Worm (Caenorhabditis elegans) whole organism, L1 larva: ENCODE measurements around the gene M163.1.
A peak's percentile ranks its signal among the peaks of the same experiment; 100 is the strongest.

Source experiments
- C04F5.9 ChIP-seq: sonication (generic microtip); optimal IDR thresholded peaks from 2 replicates; lab custom pipeline; 2016; ENCODE audit warnings: missing genetic modification characterization, missing compliant biosample characterization
- C34B4.2 ChIP-seq: sonication (generic microtip); optimal IDR thresholded peaks from 2 replicates; lab custom pipeline; 2017; ENCODE audit warnings: mild to moderate bottlenecking, missing genetic modification characterization, missing compliant biosample characterization
- F16B12.6 ChIP-seq: fragments of 150-350 bp; optimal IDR thresholded peaks from 2 replicates; lab custom pipeline; 2014; ENCODE audit warnings: missing biosample characterization, missing genetic modification characterization
- blmp-1 ChIP-seq: fragments of 150-350 bp; optimal IDR thresholded peaks from 2 replicates; lab custom pipeline; 2014; ENCODE audit warnings: missing biosample characterization, missing genetic modification characterization
- dpl-1 ChIP-seq, 3 experiments: fragments of 150-350 bp in 2 of 3; sonication (generic microtip) in 1 of 3; optimal IDR thresholded peaks; 2 replicates each; lab custom pipeline; 2014 to 2017; ENCODE audit warnings: missing biosample characterization in 3 of 3, missing genetic modification characterization in 3 of 3, missing genetic modification reagents in 3 of 3
- efl-3 ChIP-seq: fragments of 200-800 bp; sonication (Bioruptor generic); optimal IDR thresholded peaks from 2 replicates; lab custom pipeline; 2018; ENCODE audit warnings: mild to moderate bottlenecking, missing genetic modification characterization, missing compliant biosample characterization
- egl-27 ChIP-seq, 2 experiments: fragments of 150-350 bp in 1 of 2; sonication (generic microtip); optimal IDR thresholded peaks; 3 replicates each; lab custom pipeline; 2017 to 2018; ENCODE audit warnings: missing biosample characterization in 2 of 2, missing genetic modification characterization in 2 of 2, missing genetic modification reagents in 2 of 2
- elt-2 ChIP-seq: sonication (generic microtip); optimal IDR thresholded peaks from 2 replicates; lab custom pipeline; 2016; ENCODE audit warnings: missing genetic modification characterization, mild to moderate bottlenecking, inconsistent platforms, missing compliant biosample characterization, missing genetic modification reagents
- elt-3 ChIP-seq, 6 experiments: fragments of 150-350 bp in 1 of 6; sonication (generic microtip); optimal IDR thresholded peaks; 2 replicates each; lab custom pipeline; 2017 to 2018; ENCODE audit warnings: missing biosample characterization in 6 of 6, missing genetic modification characterization in 6 of 6, inconsistent platforms in 1 of 6
- fkh-10 ChIP-seq: sonication (generic microtip); optimal IDR thresholded peaks from 2 replicates; lab custom pipeline; 2017; ENCODE audit warnings: missing biosample characterization, missing genetic modification reagents, missing genetic modification characterization
- fkh-8 ChIP-seq: sonication (generic microtip); optimal IDR thresholded peaks from 2 replicates; lab custom pipeline; 2016; ENCODE audit warnings: mild to moderate bottlenecking, missing genetic modification characterization, missing compliant biosample characterization
- grh-1 ChIP-seq: fragments of 200-800 bp; sonication (Bioruptor generic); IDR thresholded peaks from 2 replicates; pipeline ENCODE4 v1.3.6; 2022; ENCODE audit warnings: missing genetic modification reagents, missing genetic modification characterization, missing compliant biosample characterization
- hlh-17 ChIP-seq: fragments of 200-800 bp; sonication (Bioruptor generic); optimal IDR thresholded peaks from 2 replicates; lab custom pipeline; 2018; ENCODE audit warnings: missing genetic modification characterization, mild to moderate bottlenecking, missing compliant biosample characterization, moderate library complexity, borderline replicate concordance
- irx-1 ChIP-seq: sonication (generic microtip); optimal IDR thresholded peaks from 2 replicates; lab custom pipeline; 2016; ENCODE audit warnings: missing genetic modification characterization, missing compliant biosample characterization
- jun-1 ChIP-seq: fragments of 150-350 bp; optimal IDR thresholded peaks from 2 replicates; lab custom pipeline; 2014; ENCODE audit warnings: missing biosample characterization, missing genetic modification reagents, missing genetic modification characterization
- lin-14 ChIP-seq: fragments of 200-800 bp; sonication (Bioruptor generic); optimal IDR thresholded peaks from 2 replicates; lab custom pipeline; 2018; ENCODE audit warnings: mild to moderate bottlenecking, missing genetic modification characterization, moderate library complexity, missing compliant biosample characterization
- lin-35 ChIP-seq, 2 experiments: fragments of 150-350 bp; optimal IDR thresholded peaks; 2 replicates each; lab custom pipeline; 2014; ENCODE audit warnings: missing biosample characterization in 2 of 2, missing genetic modification characterization in 2 of 2, missing genetic modification reagents in 2 of 2
- lin-39 ChIP-seq: fragments of 150-350 bp; optimal IDR thresholded peaks from 2 replicates; lab custom pipeline; 2014; ENCODE audit warnings: missing biosample characterization, missing genetic modification reagents, missing genetic modification characterization
- lsy-2 ChIP-seq, 2 experiments: fragments of 150-350 bp; optimal IDR thresholded peaks; 2 replicates each; lab custom pipeline; 2014; ENCODE audit warnings: missing biosample characterization in 2 of 2, missing genetic modification characterization in 2 of 2
- mab-9 ChIP-seq: fragments of 200-800 bp; sonication (Bioruptor generic); IDR thresholded peaks from 2 replicates; pipeline ENCODE4 v1.3.6; 2022; ENCODE audit warnings: missing genetic modification reagents, missing genetic modification characterization, missing compliant biosample characterization
- mep-1 ChIP-seq: fragments of 150-350 bp; optimal IDR thresholded peaks from 2 replicates; lab custom pipeline; 2014; ENCODE audit warnings: missing biosample characterization, missing genetic modification characterization
- nhr-12 ChIP-seq: sonication (generic microtip); optimal IDR thresholded peaks from 2 replicates; lab custom pipeline; 2017; ENCODE audit warnings: missing biosample characterization, missing genetic modification characterization
- nhr-19 ChIP-seq: fragments of 200-800 bp; sonication (Bioruptor generic); conservative IDR thresholded peaks from 2 replicates; pipeline ENCODE4 v1.3.6; 2022; ENCODE audit warnings: missing genetic modification characterization, missing compliant biosample characterization
- nhr-20 ChIP-seq: sonication (generic microtip); optimal IDR thresholded peaks from 2 replicates; lab custom pipeline; 2016; ENCODE audit warnings: mild to moderate bottlenecking, missing genetic modification characterization, missing compliant biosample characterization
- nhr-237 ChIP-seq: fragments of 150-350 bp; optimal IDR thresholded peaks from 2 replicates; lab custom pipeline; 2014; ENCODE audit warnings: missing biosample characterization, missing genetic modification characterization
- nhr-47 ChIP-seq: sonication (generic microtip); optimal IDR thresholded peaks from 2 replicates; lab custom pipeline; 2016; ENCODE audit warnings: mild to moderate bottlenecking, missing genetic modification characterization, moderate library complexity, missing compliant biosample characterization
- nhr-71 ChIP-seq: sonication (generic microtip); optimal IDR thresholded peaks from 2 replicates; lab custom pipeline; 2016; ENCODE audit warnings: mild to moderate bottlenecking, missing genetic modification characterization, moderate library complexity, missing compliant biosample characterization
- nhr-85 ChIP-seq: sonication (generic microtip); peaks from one replicate; lab custom pipeline; 2016; ENCODE audit warnings: missing genetic modification characterization, inconsistent platforms, missing compliant biosample characterization
- nhr-90 ChIP-seq: sonication (generic microtip); optimal IDR thresholded peaks from 2 replicates; lab custom pipeline; 2016; ENCODE audit warnings: mild to moderate bottlenecking, missing genetic modification characterization, missing compliant biosample characterization; ENCODE audit not compliant: poor library complexity
- pax-3 ChIP-seq: fragments of 200-800 bp; sonication (Bioruptor generic); optimal IDR thresholded peaks from 2 replicates; lab custom pipeline; 2018; ENCODE audit warnings: mild to moderate bottlenecking, missing genetic modification characterization, moderate library complexity, missing compliant biosample characterization
- rnt-1 ChIP-seq: sonication (generic microtip); optimal IDR thresholded peaks from 2 replicates; lab custom pipeline; 2016; ENCODE audit warnings: mild to moderate bottlenecking, missing genetic modification characterization, moderate library complexity, missing compliant biosample characterization
- skn-1 ChIP-seq: fragments of 150-350 bp; optimal IDR thresholded peaks from 2 replicates; lab custom pipeline; 2014; ENCODE audit warnings: missing biosample characterization, missing genetic modification characterization
- snu-23 ChIP-seq: sonication (generic microtip); optimal IDR thresholded peaks from 2 replicates; lab custom pipeline; 2016; ENCODE audit warnings: missing genetic modification characterization, missing compliant biosample characterization
- sup-37 ChIP-seq: fragments of 200-800 bp; sonication (Bioruptor generic); optimal IDR thresholded peaks from 2 replicates; lab custom pipeline; 2018; ENCODE audit warnings: mild to moderate bottlenecking, missing genetic modification characterization, missing compliant biosample characterization
- swsn-7 ChIP-seq: sonication (generic microtip); optimal IDR thresholded peaks from 2 replicates; lab custom pipeline; 2016; ENCODE audit warnings: missing genetic modification characterization, missing compliant biosample characterization
- tbx-2 ChIP-seq: sonication (generic microtip); optimal IDR thresholded peaks from 2 replicates; lab custom pipeline; 2016; ENCODE audit warnings: missing genetic modification characterization, missing compliant biosample characterization
- unc-130 ChIP-seq: fragments of 150-350 bp; optimal IDR thresholded peaks from 2 replicates; lab custom pipeline; 2017; ENCODE audit warnings: missing biosample characterization, missing genetic modification characterization, inconsistent platforms
- unc-30 ChIP-seq: sonication (generic microtip); optimal IDR thresholded peaks from 2 replicates; lab custom pipeline; 2017; ENCODE audit warnings: missing biosample characterization, missing genetic modification characterization
- unc-86 ChIP-seq: sonication (generic microtip); optimal IDR thresholded peaks from 2 replicates; lab custom pipeline; 2016; ENCODE audit warnings: missing genetic modification characterization, missing compliant biosample characterization
- xbp-1 ChIP-seq: sonication (generic microtip); optimal IDR thresholded peaks from 2 replicates; lab custom pipeline; 2016; ENCODE audit warnings: missing genetic modification characterization, missing compliant biosample characterization
- zip-4 ChIP-seq: fragments of 200-800 bp; sonication (Bioruptor generic); optimal IDR thresholded peaks from 2 replicates; lab custom pipeline; 2018; ENCODE audit warnings: mild to moderate bottlenecking, missing genetic modification characterization, moderate library complexity, missing compliant biosample characterization

The M163.1 gene

ce11 chrX:14500422-14501058 is 3.1 kb downstream of the M163.1 start:
- no peak for TF ChIP-seq fkh-10
- peak in 1 of 2 experiments; percentile 10 for TF ChIP-seq lsy-2 (tag; optimal IDR thresholded peaks at IDR 0.05; lab: Kevin White, UChicago)
- TF ChIP-seq grh-1: peak; percentile 96
- peak in 4 of 6 experiments; percentile 8 to 39 (median 14) for TF ChIP-seq elt-3 (tag; optimal IDR thresholded peaks at IDR 0.05; lab: Kevin White, UChicago)
- TF ChIP-seq lin-35 (GFP tag; optimal IDR thresholded peaks at IDR 0.05; lab: Kevin White, UChicago): peak; percentile 8 to 31
- TF ChIP-seq efl-3: peak; percentile 62
- TF ChIP-seq nhr-85: peak; percentile 98
- TF ChIP-seq sup-37 (GFP tag; lab: Kevin White, UChicago): no peak
- no peak for TF ChIP-seq C04F5.9
- no peak for TF ChIP-seq hlh-17 (GFP tag; lab: Kevin White, UChicago)
- TF ChIP-seq lin-39 (tag; lab: Kevin White, UChicago): peak; percentile 58
- peak; percentile 45 for TF ChIP-seq nhr-47 (tag; lab: Kevin White, UChicago)
- peak; percentile 46 for TF ChIP-seq rnt-1 (tag; lab: Kevin White, UChicago)
- peak; percentile 72 for TF ChIP-seq nhr-20 (tag; lab: Kevin White, UChicago)
- peak; percentile 69 for TF ChIP-seq nhr-71
- no peak for TF ChIP-seq jun-1
- TF ChIP-seq F16B12.6 (tag; lab: Kevin White, UChicago): no peak
- no peak for TF ChIP-seq zip-4 (GFP tag; lab: Kevin White, UChicago)
- peak; percentile 7; the same call in 1 of the 2 replicates for TF ChIP-seq nhr-19 (GFP tag; lab: Robert Waterston, UW)
- no peak for TF ChIP-seq nhr-12 (tag; lab: Kevin White, UChicago)
- no peak for TF ChIP-seq xbp-1 (tag; lab: Kevin White, UChicago)
- TF ChIP-seq mep-1 (tag; lab: Kevin White, UChicago): no peak
- peak; percentile 54 for TF ChIP-seq nhr-90 (tag; lab: Kevin White, UChicago)
- no peak for TF ChIP-seq nhr-237 (tag; lab: Kevin White, UChicago)
- TF ChIP-seq blmp-1 (tag; lab: Kevin White, UChicago): peak; percentile 76
- TF ChIP-seq swsn-7 (tag; lab: Kevin White, UChicago): no peak
- peak; percentile 35 for TF ChIP-seq snu-23 (GFP tag; lab: Kevin White, UChicago)
- TF ChIP-seq dpl-1 (GFP tag; optimal IDR thresholded peaks at IDR 0.05; lab: Kevin White, UChicago): no peak
- peak; percentile 95 for TF ChIP-seq elt-2
- TF ChIP-seq lin-14 (GFP tag; lab: Kevin White, UChicago): peak; percentile 70
- no peak for TF ChIP-seq mab-9
- no peak for TF ChIP-seq skn-1 (tag; lab: Kevin White, UChicago)
- no peak for TF ChIP-seq unc-130 (tag; lab: Kevin White, UChicago)
- TF ChIP-seq irx-1 (tag; lab: Kevin White, UChicago): peak; percentile 54
- no peak for TF ChIP-seq egl-27 (tag; optimal IDR thresholded peaks at IDR 0.05; lab: Kevin White, UChicago)
- TF ChIP-seq unc-30: no peak
- TF ChIP-seq tbx-2 (tag; lab: Kevin White, UChicago): no peak
- TF ChIP-seq C34B4.2 (tag; lab: Kevin White, UChicago): no peak
- TF ChIP-seq pax-3 (tag; lab: Kevin White, UChicago): peak; percentile 23
- no peak for TF ChIP-seq fkh-8
- TF ChIP-seq unc-86 (tag; lab: Kevin White, UChicago): no peak
